Worm (Caenorhabditis elegans) whole organism, early embryonic: Measurements from ENCODE around the gene T01G1.4.

Experiments
- B0310.2 ChIP-seq: sonication (generic microtip); optimal IDR thresholded peaks from 2 replicates; lab custom pipeline; 2016; ENCODE audit warnings: mild to moderate bottlenecking, missing genetic modification characterization, missing compliant biosample characterization
- F13C5.2 ChIP-seq: sonication (generic microtip); optimal IDR thresholded peaks from 2 replicates; lab custom pipeline; 2017; ENCODE audit warnings: mild to moderate bottlenecking, missing genetic modification characterization, inconsistent platforms, missing compliant biosample characterization
- aly-1 ChIP-seq: sonication (generic microtip); optimal IDR thresholded peaks from 2 replicates; lab custom pipeline; 2016; ENCODE audit warnings: missing genetic modification characterization, missing compliant biosample characterization
- ama-1 ChIP-seq: fragments of 150-350 bp; optimal IDR thresholded peaks from 2 replicates; lab custom pipeline; 2014
- ceh-13 ChIP-seq: fragments of 200-800 bp; sonication (Bioruptor generic); optimal IDR thresholded peaks from 2 replicates; lab custom pipeline; 2018; ENCODE audit warnings: mild to moderate bottlenecking, missing genetic modification characterization, missing compliant biosample characterization
- ceh-36 ChIP-seq: sonication (generic microtip); optimal IDR thresholded peaks from 2 replicates; lab custom pipeline; 2016; ENCODE audit warnings: missing genetic modification characterization, inconsistent platforms, missing compliant biosample characterization
- ets-7 ChIP-seq: sonication (generic microtip); optimal IDR thresholded peaks from 2 replicates; lab custom pipeline; 2016; ENCODE audit warnings: missing genotype, missing genetic modification characterization, missing compliant biosample characterization
- flt-1 ChIP-seq: fragments of 200-800 bp; sonication (Bioruptor generic); IDR thresholded peaks from 2 replicates; pipeline ENCODE4 v1.3.6; 2022; ENCODE audit warnings: missing genetic modification characterization, missing compliant biosample characterization
- hmbx-1 ChIP-seq: sonication (generic microtip); optimal IDR thresholded peaks from 2 replicates; lab custom pipeline; 2016; ENCODE audit warnings: mild to moderate bottlenecking, missing genetic modification characterization, missing compliant biosample characterization
- hmg-4 ChIP-seq: fragments of 200-800 bp; sonication (Bioruptor generic); optimal IDR thresholded peaks from 2 replicates; lab custom pipeline; 2018; ENCODE audit warnings: mild to moderate bottlenecking, missing genetic modification characterization, missing compliant biosample characterization
- hnd-1 ChIP-seq: sonication (generic microtip); optimal IDR thresholded peaks from 2 replicates; lab custom pipeline; 2016; ENCODE audit warnings: missing genetic modification characterization, missing compliant biosample characterization
- pes-1 ChIP-seq: fragments of 200-800 bp; sonication (Bioruptor generic); IDR thresholded peaks from 2 replicates; pipeline ENCODE4 v1.3.6; 2022; ENCODE audit warnings: missing genetic modification reagents, missing genetic modification characterization, missing compliant biosample characterization
- scrt-1 ChIP-seq: fragments of 200-800 bp; sonication (Bioruptor generic); IDR thresholded peaks from 2 replicates; pipeline ENCODE4 v1.3.6; 2022; ENCODE audit warnings: missing genetic modification characterization, missing compliant biosample characterization
- sea-1 ChIP-seq: fragments of 200-800 bp; sonication (Bioruptor generic); conservative IDR thresholded peaks from 2 replicates; pipeline ENCODE4 v1.3.6; 2022; ENCODE audit warnings: missing genetic modification characterization, missing compliant biosample characterization
- tbx-11 ChIP-seq: fragments of 200-800 bp; sonication (Bioruptor generic); IDR thresholded peaks from 2 replicates; pipeline ENCODE4 v1.3.6; 2022; ENCODE audit warnings: missing genetic modification characterization, missing compliant biosample characterization
- tbx-37 ChIP-seq: fragments of 200-800 bp; sonication (Bioruptor generic); conservative IDR thresholded peaks from 2 replicates; pipeline ENCODE4 v1.3.6; 2022; ENCODE audit warnings: missing genetic modification reagents, missing genetic modification characterization, missing compliant biosample characterization
- tra-4 ChIP-seq: sonication (generic microtip); optimal IDR thresholded peaks from 2 replicates; lab custom pipeline; 2017; ENCODE audit warnings: missing genetic modification characterization, missing compliant biosample characterization

Gene T01G1.4

ce11 chrIV:11394243-11394642, 32.9 kb upstream of the T01G1.4 start, which contains the start of gene tag-89:
tag-89 (plus strand) TSS chrIV:11394543.
- TF ChIP-seq flt-1 (GFP tag; lab: Robert Waterston, UW), result no peak
- TF ChIP-seq tbx-11 (GFP tag; lab: Robert Waterston, UW), result no peak
- no peak for TF ChIP-seq F13C5.2
- TF ChIP-seq ets-7, result no peak

- TF ChIP-seq aly-1, result no peak
- TF ChIP-seq B0310.2 (tag; lab: Kevin White, UChicago), result no peak
- no peak for TF ChIP-seq tbx-37 (GFP tag; lab: Robert Waterston, UW)
- no peak for TF ChIP-seq pes-1 (GFP tag; lab: Robert Waterston, UW)
- no peak for TF ChIP-seq F13C5.2
- no peak for TF ChIP-seq hmg-4 (GFP tag; lab: Kevin White, UChicago)
- TF ChIP-seq hnd-1 (tag; lab: Kevin White, UChicago), result no peak
- no peak for TF ChIP-seq ceh-13 (GFP tag; lab: Kevin White, UChicago)
- no peak for TF ChIP-seq ceh-36 (tag; lab: Kevin White, UChicago)
- no peak for TF ChIP-seq tra-4
- no peak for TF ChIP-seq scrt-1
- no peak for TF ChIP-seq ama-1 (lab: Kevin White, UChicago)
Observed at ce11 chrIV:11388684-11389083, 27.4 kb upstream of the T01G1.4 start.

DNA sequence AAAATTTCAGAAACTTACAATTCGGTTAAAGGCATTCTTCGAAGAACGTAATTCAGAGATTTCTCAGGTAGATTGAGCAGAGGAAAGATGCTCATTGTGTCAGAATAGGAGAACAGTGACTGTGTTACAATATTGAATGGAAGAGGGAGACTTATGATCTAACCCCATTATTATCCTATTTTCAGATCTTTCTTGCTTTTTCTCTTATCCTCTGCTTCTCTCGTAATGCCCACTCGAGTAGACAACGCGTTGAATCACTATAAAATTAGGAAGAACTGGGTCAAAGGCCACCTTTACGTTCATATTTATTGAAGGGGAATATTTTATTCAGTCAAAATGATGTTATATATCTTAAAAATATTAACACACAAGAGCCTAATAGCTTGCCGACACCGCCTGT, 17.9 kb upstream of the T01G1.4 start, which contains the start of gene fbxb-76:
TSS of gene fbxb-76 (minus strand) at position 101 of the 400 bp plus-strand sequence.
- TF ChIP-seq tbx-37 (GFP tag; lab: Robert Waterston, UW) (no peak), ets-7 (no peak), aly-1 (no peak), hnd-1 (tag; lab: Kevin White, UChicago) (no peak), pes-1 (GFP tag; lab: Robert Waterston, UW) (no peak), flt-1 (GFP tag; lab: Robert Waterston, UW) (no peak), ama-1 (lab: Kevin White, UChicago) (no peak)

DNA sequence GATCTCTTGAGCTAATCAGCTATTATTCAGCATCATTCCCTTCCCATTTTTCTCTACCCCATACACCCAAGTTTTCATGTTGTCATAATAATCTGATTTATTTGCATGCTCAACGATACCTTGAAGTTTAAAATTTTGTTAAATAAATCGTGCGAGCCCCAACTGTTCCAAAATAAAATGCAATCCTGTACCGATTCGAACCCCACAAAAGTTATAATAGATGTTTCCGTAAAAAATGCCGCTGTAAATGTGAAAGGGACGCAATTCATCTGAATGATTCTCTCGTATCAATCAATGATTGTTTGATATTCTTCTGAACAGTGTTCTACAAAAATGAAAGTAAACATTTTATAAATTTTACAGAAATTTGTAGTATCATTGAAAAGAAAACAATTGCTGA, 16.1 kb upstream of the T01G1.4 start:
- TF ChIP-seq sea-1 (GFP tag; lab: Robert Waterston, UW) (no peak), hmg-4 (GFP tag; lab: Kevin White, UChicago) (no peak), tbx-37 (GFP tag; lab: Robert Waterston, UW) (no peak), aly-1 (no peak), flt-1 (GFP tag; lab: Robert Waterston, UW) (no peak), tra-4 (no peak), ceh-13 (GFP tag; lab: Kevin White, UChicago) (no peak), hnd-1 (tag; lab: Kevin White, UChicago) (no peak), pes-1 (GFP tag; lab: Robert Waterston, UW) (no peak), ceh-36 (tag; lab: Kevin White, UChicago) (no peak), ets-7 (no peak), scrt-1 (no peak), B0310.2 (tag; lab: Kevin White, UChicago) (no peak), ama-1 (lab: Kevin White, UChicago) (no peak), F13C5.2 (no peak), tbx-11 (GFP tag; lab: Robert Waterston, UW) (no peak)

DNA sequence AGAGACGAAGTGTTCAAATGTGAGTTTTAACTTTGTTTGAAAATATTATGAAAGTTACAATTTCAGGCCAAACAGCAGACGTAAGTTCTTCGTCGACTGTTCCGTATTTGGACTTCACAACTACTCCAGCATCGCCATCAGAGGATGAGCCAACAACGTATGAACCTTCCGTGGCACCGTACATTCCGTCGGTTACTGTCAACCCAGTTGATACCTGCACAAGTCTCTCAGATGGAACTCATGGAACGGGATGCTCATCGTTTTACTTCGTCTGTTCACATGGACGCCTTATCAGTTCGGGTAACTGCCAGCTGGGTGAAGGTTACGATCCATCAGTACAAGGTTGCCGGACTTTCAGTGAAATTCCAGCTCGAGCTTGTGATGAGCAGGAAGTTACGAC, 14.4 kb upstream of the T01G1.4 start:
- TF ChIP-seq ets-7 (no peak), ceh-36 (tag; lab: Kevin White, UChicago) (no peak), hmg-4 (GFP tag; lab: Kevin White, UChicago) (no peak), hmbx-1 (no peak), aly-1 (no peak), ama-1 (lab: Kevin White, UChicago) (no peak), pes-1 (GFP tag; lab: Robert Waterston, UW) (no peak), scrt-1 (no peak), tbx-37 (GFP tag; lab: Robert Waterston, UW) (no peak), ceh-13 (GFP tag; lab: Kevin White, UChicago) (no peak), tra-4 (no peak), F13C5.2 (no peak), flt-1 (GFP tag; lab: Robert Waterston, UW) (no peak), tbx-11 (GFP tag; lab: Robert Waterston, UW) (no peak), sea-1 (GFP tag; lab: Robert Waterston, UW) (no peak), hnd-1 (tag; lab: Kevin White, UChicago) (no peak), B0310.2 (tag; lab: Kevin White, UChicago) (no peak)

DNA sequence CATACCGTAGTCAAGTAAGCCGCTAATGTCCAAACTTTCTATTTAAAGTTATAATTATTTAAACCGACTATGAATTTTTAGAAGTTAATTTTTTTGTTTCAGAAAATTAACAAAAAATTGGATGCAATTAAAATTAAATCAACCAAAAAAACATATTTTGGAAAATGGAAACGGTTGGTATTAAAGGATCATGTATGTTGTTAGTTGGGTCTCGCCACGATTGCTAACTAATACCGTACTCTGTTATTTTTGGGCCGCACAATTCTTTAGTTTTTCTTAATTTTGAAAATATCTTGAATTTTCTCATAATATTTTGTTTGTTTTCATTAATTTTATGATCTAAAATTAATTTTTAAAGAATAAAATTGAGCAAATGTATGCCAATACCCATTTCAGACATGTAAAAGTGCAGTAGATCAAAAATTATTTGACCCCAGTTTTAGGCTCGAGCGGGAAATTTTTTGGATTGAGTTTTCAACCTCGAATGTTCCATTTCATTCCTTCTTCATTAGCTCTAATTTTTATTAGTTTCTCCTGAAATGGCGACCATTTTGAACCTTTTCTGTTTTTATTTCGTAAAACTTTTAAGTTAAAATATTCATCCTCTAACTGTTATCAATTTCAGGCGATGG, 11.2 kb upstream of the T01G1.4 start, which contains the start of gene cbd-1:
TSS of gene cbd-1 (plus strand) at position 626 of the 632 bp plus-strand sequence.
- TF ChIP-seq F13C5.2, result no peak

ce11 chrIV:11371645-11372044, 10.3 kb upstream of the T01G1.4 start, which contains the start of gene sec-31:
sec-31 (minus strand) TSS chrIV:11371792.
- TF ChIP-seq tra-4 (no peak), ama-1 (lab: Kevin White, UChicago) (no peak), flt-1 (GFP tag; lab: Robert Waterston, UW) (no peak), tbx-37 (GFP tag; lab: Robert Waterston, UW) (no peak), B0310.2 (tag; lab: Kevin White, UChicago) (no peak), sea-1 (GFP tag; lab: Robert Waterston, UW) (no peak), pes-1 (GFP tag; lab: Robert Waterston, UW) (no peak), F13C5.2 (no peak), ets-7 (no peak), scrt-1 (no peak), hmg-4 (GFP tag; lab: Kevin White, UChicago) (no peak)
